Worm (Caenorhabditis elegans): ENCODE data around the gene C31B8.16.
"Not testable (repeated sequence)": the region's sequence is repeated elsewhere in the genome, so short reads cannot be mapped to it uniquely, and the experiment has no call there.

C31B8.16 gene

ce11 chrV:2962960-2963359 is 33.1 kb downstream of the C31B8.16 start, which contains the start of gene srw-138:
srw-138 (minus strand) TSS chrV:2963060.
- no peak for TF ChIP-seq ztf-23 (GFP tag; IDR thresholded peaks at IDR 0.05)
- no peak for TF ChIP-seq tab-1 (GFP tag; IDR thresholded peaks at IDR 0.05)
- no peak for TF ChIP-seq ztf-29 (GFP tag; IDR thresholded peaks at IDR 0.05)
- no peak for TF ChIP-seq flt-1 (GFP tag; IDR thresholded peaks at IDR 0.05)
- TF ChIP-seq med-1 (GFP tag; optimal IDR thresholded peaks at IDR 0.05; ENCODE audit: insufficient read depth) = no peak
- no peak for TF ChIP-seq klf-2 (GFP tag; conservative IDR thresholded peaks at IDR 0.05)
- no peak for TF ChIP-seq cog-1 (tag; optimal IDR thresholded peaks at IDR 0.05)
- no peak for TF ChIP-seq ref-1 (GFP tag; conservative IDR thresholded peaks at IDR 0.05)
- TF ChIP-seq T22C8.4 (GFP tag; IDR thresholded peaks at IDR 0.05) = no peak

ce11 chrV:2964786-2965185 is 34.9 kb downstream of the C31B8.16 start, which contains the start of gene srh-88:
srh-88 (minus strand) TSS chrV:2964886.
- TF ChIP-seq flt-1 (GFP tag; IDR thresholded peaks at IDR 0.05) (no peak), tab-1 (GFP tag; IDR thresholded peaks at IDR 0.05) (no peak), med-1 (GFP tag; optimal IDR thresholded peaks at IDR 0.05; ENCODE audit: insufficient read depth) (no peak), klf-2 (GFP tag; conservative IDR thresholded peaks at IDR 0.05) (no peak), ztf-29 (GFP tag; IDR thresholded peaks at IDR 0.05) (no peak), cog-1 (tag; optimal IDR thresholded peaks at IDR 0.05) (no peak), T22C8.4 (GFP tag; IDR thresholded peaks at IDR 0.05) (no peak), ref-1 (GFP tag; conservative IDR thresholded peaks at IDR 0.05) (no peak), ztf-23 (GFP tag; IDR thresholded peaks at IDR 0.05) (no peak)

ce11 chrV:2971307-2971999 is 41.6 kb downstream of the C31B8.16 start, which contains the start of gene srw-129:
srw-129 (plus strand) TSS chrV:2971949.
- TF ChIP-seq tab-1 (GFP tag; IDR thresholded peaks at IDR 0.05) = no peak
- TF ChIP-seq ref-1 (GFP tag; conservative IDR thresholded peaks at IDR 0.05) = no peak
- TF ChIP-seq cog-1 (tag; optimal IDR thresholded peaks at IDR 0.05) = no peak
- no peak for TF ChIP-seq ztf-29 (GFP tag; IDR thresholded peaks at IDR 0.05)
- TF ChIP-seq med-1 (GFP tag; optimal IDR thresholded peaks at IDR 0.05; ENCODE audit: insufficient read depth) = no peak
- no peak for TF ChIP-seq flt-1 (GFP tag; IDR thresholded peaks at IDR 0.05)
- no peak for TF ChIP-seq klf-2 (GFP tag; conservative IDR thresholded peaks at IDR 0.05)
- no peak for TF ChIP-seq ztf-23 (GFP tag; IDR thresholded peaks at IDR 0.05)
- TF ChIP-seq T22C8.4 (GFP tag; IDR thresholded peaks at IDR 0.05) = no peak

ce11 chrV:2975285-2975684 is 45.4 kb downstream of the C31B8.16 start, which contains the start of gene srw-123:
srw-123 (minus strand) TSS chrV:2975385.
- TF ChIP-seq flt-1 (GFP tag; IDR thresholded peaks at IDR 0.05); T22C8.4 (GFP tag; IDR thresholded peaks at IDR 0.05); med-1 (GFP tag; optimal IDR thresholded peaks at IDR 0.05; ENCODE audit: insufficient read depth): not testable (repeated sequence)

- no peak for TF ChIP-seq T22C8.4 (GFP tag; IDR thresholded peaks at IDR 0.05)
- TF ChIP-seq flt-1 (GFP tag; IDR thresholded peaks at IDR 0.05) = no peak
- no peak for TF ChIP-seq ztf-29 (GFP tag; IDR thresholded peaks at IDR 0.05)
- TF ChIP-seq med-1 (GFP tag; optimal IDR thresholded peaks at IDR 0.05; ENCODE audit: insufficient read depth) = no peak
Measured at ce11 chrV:2976287-2976686, 46.4 kb downstream of the C31B8.16 start, which contains the start of gene srw-124. srw-124 (plus strand) TSS chrV:2976587.

ce11 chrV:2979978-2980377 is 50.1 kb downstream of the C31B8.16 start, which contains the start of gene srw-118:
srw-118 (minus strand) TSS chrV:2980078.
- TF ChIP-seq klf-2 (GFP tag; conservative IDR thresholded peaks at IDR 0.05) = no peak
- TF ChIP-seq ztf-29 (GFP tag; IDR thresholded peaks at IDR 0.05) = no peak
- no peak for TF ChIP-seq ztf-23 (GFP tag; IDR thresholded peaks at IDR 0.05)
- no peak for TF ChIP-seq ref-1 (GFP tag; conservative IDR thresholded peaks at IDR 0.05)
- no peak for TF ChIP-seq tab-1 (GFP tag; IDR thresholded peaks at IDR 0.05)
- no peak for TF ChIP-seq T22C8.4 (GFP tag; IDR thresholded peaks at IDR 0.05)
- no peak for TF ChIP-seq cog-1 (tag; optimal IDR thresholded peaks at IDR 0.05)
- TF ChIP-seq med-1 (GFP tag; optimal IDR thresholded peaks at IDR 0.05; ENCODE audit: insufficient read depth) = no peak
- TF ChIP-seq flt-1 (GFP tag; IDR thresholded peaks at IDR 0.05) = no peak

Data from whole organism, midembryonic.